Worm (Caenorhabditis elegans) whole organism, L1 larva: ENCODE results near the gene C17B7.9.

Source experiments
- blmp-1 ChIP-seq: fragments of 150-350 bp; optimal IDR thresholded peaks from 2 replicates; lab custom pipeline; 2014; ENCODE audit warnings: missing biosample characterization, missing genetic modification characterization
- egl-27 ChIP-seq, 2 experiments: fragments of 150-350 bp in 1 of 2; sonication (generic microtip); optimal IDR thresholded peaks; 3 replicates each; lab custom pipeline; 2017 to 2018; ENCODE audit warnings: missing biosample characterization in 2 of 2, missing genetic modification characterization in 2 of 2, missing genetic modification reagents in 2 of 2
- elt-3 ChIP-seq, 6 experiments: fragments of 150-350 bp in 1 of 6; sonication (generic microtip); optimal IDR thresholded peaks; 2 replicates each; lab custom pipeline; 2017 to 2018; ENCODE audit warnings: missing biosample characterization in 6 of 6, missing genetic modification characterization in 6 of 6, inconsistent platforms in 1 of 6
- lin-15B ChIP-seq: fragments of 150-350 bp; sonication (generic microtip); optimal IDR thresholded peaks from 3 replicates; lab custom pipeline; 2014; ENCODE audit warnings: missing biosample characterization, missing genetic modification characterization
- lsy-2 ChIP-seq, 2 experiments: fragments of 150-350 bp; optimal IDR thresholded peaks; 2 replicates each; lab custom pipeline; 2014; ENCODE audit warnings: missing biosample characterization in 2 of 2, missing genetic modification characterization in 2 of 2
- nhr-11 ChIP-seq: fragments of 150-350 bp; optimal IDR thresholded peaks from 2 replicates; lab custom pipeline; 2014; ENCODE audit warnings: missing biosample characterization, missing genetic modification characterization
- nhr-12 ChIP-seq: sonication (generic microtip); optimal IDR thresholded peaks from 2 replicates; lab custom pipeline; 2017; ENCODE audit warnings: missing biosample characterization, missing genetic modification characterization
- nhr-47 ChIP-seq: sonication (generic microtip); optimal IDR thresholded peaks from 2 replicates; lab custom pipeline; 2016; ENCODE audit warnings: mild to moderate bottlenecking, missing genetic modification characterization, moderate library complexity, missing compliant biosample characterization
- rnt-1 ChIP-seq: sonication (generic microtip); optimal IDR thresholded peaks from 2 replicates; lab custom pipeline; 2016; ENCODE audit warnings: mild to moderate bottlenecking, missing genetic modification characterization, moderate library complexity, missing compliant biosample characterization
- unc-98 ChIP-seq: fragments of 200-800 bp; sonication (Bioruptor generic); IDR thresholded peaks from 2 replicates; pipeline ENCODE4 v1.3.6; 2022; ENCODE audit warnings: missing genetic modification characterization, missing compliant biosample characterization

DNA sequence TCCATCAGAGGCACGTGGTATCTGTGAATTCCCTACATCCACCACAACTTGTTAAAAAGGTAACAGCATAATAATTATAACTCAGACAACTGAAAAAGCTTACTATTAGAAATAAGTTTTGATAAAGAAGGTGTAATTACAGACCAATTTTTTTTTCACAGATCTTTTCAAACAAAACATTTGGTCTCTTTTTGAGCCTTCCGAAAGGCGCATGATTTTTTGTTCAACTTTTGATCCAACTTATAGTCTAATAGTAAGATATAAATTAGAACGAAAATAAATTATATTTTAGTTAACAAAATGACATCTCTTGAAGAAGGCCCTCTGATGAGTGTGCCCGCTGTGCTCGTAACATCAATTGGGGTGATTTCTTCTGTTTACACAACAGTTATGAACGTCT is 23.8 kb downstream of the C17B7.9 start, which contains the start of gene srbc-3:
- TF ChIP-seq egl-27 (tag; optimal IDR thresholded peaks at IDR 0.05; lab: Kevin White, UChicago) (no peak), elt-3 (tag; optimal IDR thresholded peaks at IDR 0.05; lab: Kevin White, UChicago) (no peak), nhr-47 (tag; lab: Kevin White, UChicago) (no peak), rnt-1 (tag; lab: Kevin White, UChicago) (no peak), blmp-1 (tag; lab: Kevin White, UChicago) (no peak), nhr-11 (tag; lab: Kevin White, UChicago) (no peak), lin-15B (tag; lab: Kevin White, UChicago) (no peak), unc-98 (GFP tag; lab: Robert Waterston, UW) (no peak), lsy-2 (tag; optimal IDR thresholded peaks at IDR 0.05; lab: Kevin White, UChicago) (no peak), nhr-12 (tag; lab: Kevin White, UChicago) (no peak)
